Fruit fly (Drosophila melanogaster): ENCODE data around the gene trbl.

DNA sequence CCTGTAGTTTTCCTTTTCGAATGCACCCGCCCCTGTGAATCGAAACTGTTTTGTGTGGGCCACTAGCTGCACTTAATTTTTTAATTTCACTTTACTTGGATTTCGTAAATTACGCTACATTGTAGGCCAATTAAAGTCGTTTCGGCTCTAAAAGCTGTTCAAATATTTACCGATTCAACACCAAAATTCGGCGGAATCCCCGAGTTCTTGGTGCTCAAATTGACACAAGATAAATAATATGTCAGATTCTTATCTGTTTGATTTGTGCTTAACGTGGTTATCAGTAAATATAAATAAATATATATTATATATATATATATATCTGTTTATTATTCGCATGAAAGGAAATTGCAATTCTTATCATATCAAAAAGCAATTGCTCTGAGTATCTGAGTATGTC, 46.5 kb upstream of the trbl start:
- TF ChIP-seq EcR (GFP tag; optimal IDR thresholded peaks at IDR 0.05) (no peak), Dll (optimal IDR thresholded peaks at IDR 0.05) (no peak), psq (optimal IDR thresholded peaks at IDR 0.05) (no peak), pan (optimal IDR thresholded peaks at IDR 0.05) (no peak), usp (GFP tag; optimal IDR thresholded peaks at IDR 0.05) (no peak), CG8478 (optimal IDR thresholded peaks at IDR 0.05) (no peak)
